Fruit fly (Drosophila melanogaster): ENCODE measurements around the gene CG11663.
A peak's percentile ranks its signal among the peaks of the same experiment; 100 is the strongest.

Gene CG11663

DNA sequence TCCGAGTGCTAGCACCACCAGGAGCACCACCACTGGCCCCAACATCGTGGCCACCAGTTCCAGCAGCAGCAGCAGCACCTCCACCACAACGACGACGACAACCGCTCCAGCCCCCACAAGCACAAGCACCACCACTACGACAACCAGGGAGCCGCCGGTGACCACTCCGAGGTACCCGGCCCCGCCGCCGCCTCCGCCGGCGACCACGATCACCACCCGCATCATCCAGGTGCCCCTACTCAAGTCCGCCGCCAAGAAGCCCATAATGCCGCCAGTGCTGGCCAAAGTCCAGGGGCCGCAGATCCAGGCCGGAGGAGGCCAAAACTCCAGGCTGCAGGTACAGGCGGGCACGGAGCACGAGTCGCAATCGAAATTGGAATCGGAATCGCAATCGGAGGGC is 39.7 kb downstream of the CG11663 start:
- peak; percentile 84 for TF ChIP-seq Dfd (GFP tag; optimal IDR thresholded peaks at IDR 0.05)
- TF ChIP-seq jim (GFP tag; optimal IDR thresholded peaks at IDR 0.05), result no peak

dm6 chrX:935049-935900 is 41.0 kb downstream of the CG11663 start, which contains the start of gene TRAM:
TRAM (plus strand) TSS chrX:935232.
- no peak for TF ChIP-seq Jra (GFP tag; optimal IDR thresholded peaks at IDR 0.05)
- TF ChIP-seq Hr83 (GFP tag; optimal IDR thresholded peaks at IDR 0.05; ENCODE audit: poor library complexity, severe bottlenecking), result peak; percentile 89
- TF ChIP-seq lola (GFP tag; optimal IDR thresholded peaks at IDR 0.05), result no peak
- TF ChIP-seq CrebA (GFP tag; optimal IDR thresholded peaks at IDR 0.05; ENCODE audit: borderline replicate concordance), result no peak
- peak; percentile 98 for TF ChIP-seq h (GFP tag; optimal IDR thresholded peaks at IDR 0.05)
- TF ChIP-seq dmrt93B (GFP tag; optimal IDR thresholded peaks at IDR 0.05), result peak; percentile 98
- no peak for TF ChIP-seq dsf (GFP tag; optimal IDR thresholded peaks at IDR 0.05; ENCODE audit: borderline replicate concordance)
- TF ChIP-seq N (GFP tag; optimal IDR thresholded peaks at IDR 0.05), result peak; percentile 46
- TF ChIP-seq CG32264 (GFP tag; optimal IDR thresholded peaks at IDR 0.05), result peak; percentile 84
- TF ChIP-seq Sp1 (GFP tag; optimal IDR thresholded peaks at IDR 0.05), result peak; percentile 98
- TF ChIP-seq dl (GFP tag; optimal IDR thresholded peaks at IDR 0.05; ENCODE audit: insufficient read depth in 1 of 2, partially characterized antibody in 2 of 2), result no peak
- peak; percentile 97 for TF ChIP-seq rgr (GFP tag; optimal IDR thresholded peaks at IDR 0.05)
- peak; percentile 98 for TF ChIP-seq HLH106 (tag; optimal IDR thresholded peaks at IDR 0.05)
- TF ChIP-seq tai (GFP tag; optimal IDR thresholded peaks at IDR 0.05), result no peak
- TF ChIP-seq woc (GFP tag; optimal IDR thresholded peaks at IDR 0.05), result peak; percentile 94
- peak; percentile 98 for TF ChIP-seq br (GFP tag; optimal IDR thresholded peaks at IDR 0.05)
- no peak for TF ChIP-seq Vsx2 (GFP tag; optimal IDR thresholded peaks at IDR 0.05; ENCODE audit: partially characterized antibody)
- peak; percentile 98 for TF ChIP-seq CG9705 (GFP tag; optimal IDR thresholded peaks at IDR 0.05)
- peak; percentile 97 for TF ChIP-seq Dfd (GFP tag; optimal IDR thresholded peaks at IDR 0.05)
- TF ChIP-seq pan (optimal IDR thresholded peaks at IDR 0.05), result no peak
- TF ChIP-seq Hr78 (GFP tag; optimal IDR thresholded peaks at IDR 0.05), result no peak
- TF ChIP-seq brk (GFP tag; optimal IDR thresholded peaks at IDR 0.05), result no peak
- TF ChIP-seq GATAd (GFP tag; optimal IDR thresholded peaks at IDR 0.05), result peak; percentile 75
- TF ChIP-seq sage (GFP tag; optimal IDR thresholded peaks at IDR 0.05), result no peak
- TF ChIP-seq Hnf4 (GFP tag; optimal IDR thresholded peaks at IDR 0.05), result no peak
- TF ChIP-seq ey (GFP tag; optimal IDR thresholded peaks at IDR 0.05), result peak; percentile 98
- TF ChIP-seq jim (GFP tag; optimal IDR thresholded peaks at IDR 0.05), result no peak
- no peak for TF ChIP-seq Myc (optimal IDR thresholded peaks at IDR 0.05)
- TF ChIP-seq fru (GFP tag; optimal IDR thresholded peaks at IDR 0.05), result peak; percentile 98
- TF ChIP-seq Mio (GFP tag; optimal IDR thresholded peaks at IDR 0.05), result peak; percentile 75
- TF ChIP-seq Dif (GFP tag; optimal IDR thresholded peaks at IDR 0.05; ENCODE audit: partially characterized antibody), result peak; percentile 47
- no peak for TF ChIP-seq usp (GFP tag; optimal IDR thresholded peaks at IDR 0.05)
- no peak for TF ChIP-seq Abd-B (GFP tag; optimal IDR thresholded peaks at IDR 0.05)
- TF ChIP-seq Rel (GFP tag; optimal IDR thresholded peaks at IDR 0.05), result peak; percentile 59
- TF ChIP-seq Rel (tag; optimal IDR thresholded peaks at IDR 0.05), result peak; percentile 92
- TF ChIP-seq sv (GFP tag; optimal IDR thresholded peaks at IDR 0.05), result peak; percentile 95
- peak; percentile 78 to 98 for TF ChIP-seq foxo (GFP tag; optimal IDR thresholded peaks at IDR 0.05)
- TF ChIP-seq OdsH (GFP tag; optimal IDR thresholded peaks at IDR 0.05), result peak; percentile 96
- peak; percentile 93 for TF ChIP-seq psq (GFP tag; optimal IDR thresholded peaks at IDR 0.05)

DNA sequence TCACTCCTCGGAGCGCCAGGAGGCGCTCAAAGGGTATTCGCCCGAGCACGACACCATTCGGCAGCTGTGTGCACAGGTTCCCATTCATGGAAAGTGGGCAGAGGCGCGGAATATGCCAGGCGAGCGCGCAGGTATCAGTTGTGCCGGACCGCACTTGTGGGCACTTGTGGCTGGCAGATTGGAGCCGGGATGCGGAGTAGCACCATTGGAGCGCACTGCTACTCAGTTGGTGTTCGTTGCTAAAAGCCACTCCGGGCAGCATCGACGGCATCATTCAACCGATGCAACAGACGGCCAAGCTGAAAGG is 41.6 kb downstream of the CG11663 start:
- TF ChIP-seq sage (GFP tag; optimal IDR thresholded peaks at IDR 0.05) (no peak), Myc (optimal IDR thresholded peaks at IDR 0.05) (no peak), GATAd (GFP tag; optimal IDR thresholded peaks at IDR 0.05) (no peak), pan (optimal IDR thresholded peaks at IDR 0.05) (no peak), Vsx2 (GFP tag; optimal IDR thresholded peaks at IDR 0.05; ENCODE audit: partially characterized antibody) (no peak), HLH106 (tag; optimal IDR thresholded peaks at IDR 0.05) (no peak), fru (GFP tag; optimal IDR thresholded peaks at IDR 0.05) (no peak), Hr78 (GFP tag; optimal IDR thresholded peaks at IDR 0.05) (no peak), Dif (GFP tag; optimal IDR thresholded peaks at IDR 0.05; ENCODE audit: partially characterized antibody) (no peak), Mio (GFP tag; optimal IDR thresholded peaks at IDR 0.05) (no peak), dmrt93B (GFP tag; optimal IDR thresholded peaks at IDR 0.05) (no peak)

Data from whole organism, wandering third instar larva.